Worm (Caenorhabditis elegans): ENCODE measurements around the gene srj-18.

Gene srj-18

ce11 chrV:2763105-2763504 lies 11.0 kb upstream of the srj-18 start, which contains the start of gene R05D8.7:
Gene R05D8.7 (minus strand): TSS chrV:2763208.
- no peak for TF ChIP-seq flh-1 (GFP tag; optimal IDR thresholded peaks at IDR 0.05)
- no peak for TF ChIP-seq lin-13 (tag; optimal IDR thresholded peaks at IDR 0.05)
- TF ChIP-seq nhr-12 (tag; optimal IDR thresholded peaks at IDR 0.05): no peak
- no peak for TF ChIP-seq blmp-1 (tag; optimal IDR thresholded peaks at IDR 0.05)
- no peak for TF ChIP-seq mep-1 (tag; optimal IDR thresholded peaks at IDR 0.05)
- TF ChIP-seq pha-4 (tag; optimal IDR thresholded peaks at IDR 0.05): no peak
- no peak for TF ChIP-seq bed-3 (GFP tag; optimal IDR thresholded peaks at IDR 0.05)
- TF ChIP-seq sem-2 (GFP tag; optimal IDR thresholded peaks at IDR 0.05): no peak
- TF ChIP-seq unc-120 (tag; optimal IDR thresholded peaks at IDR 0.05; ENCODE audit: poor library complexity, severe bottlenecking): no peak
- no peak for TF ChIP-seq unc-62 (GFP tag; optimal IDR thresholded peaks at IDR 0.05)

- TF ChIP-seq lin-13 (tag; optimal IDR thresholded peaks at IDR 0.05): no peak
- TF ChIP-seq elt-1 (tag; optimal IDR thresholded peaks at IDR 0.05; ENCODE audit: borderline replicate concordance, insufficient read depth): no peak
- TF ChIP-seq flh-1 (GFP tag; optimal IDR thresholded peaks at IDR 0.05): no peak
- TF ChIP-seq unc-39 (tag; optimal IDR thresholded peaks at IDR 0.05): no peak
- no peak for TF ChIP-seq zip-8 (tag; optimal IDR thresholded peaks at IDR 0.05)
- TF ChIP-seq lin-32 (GFP tag; optimal IDR thresholded peaks at IDR 0.05): no peak
- TF ChIP-seq nhr-12 (tag; optimal IDR thresholded peaks at IDR 0.05): no peak
- no peak for TF ChIP-seq pha-4 (tag; optimal IDR thresholded peaks at IDR 0.05)
Measured at ce11 chrV:2765052-2765451, 9.1 kb upstream of the srj-18 start, which contains the start of gene dhs-14. Gene dhs-14 (minus strand): TSS chrV:2765200.

- TF ChIP-seq snpc-4 (tag; optimal IDR thresholded peaks at IDR 0.05): no peak
- TF ChIP-seq nhr-76 (tag; optimal IDR thresholded peaks at IDR 0.05): no peak
- TF ChIP-seq ces-1 (GFP tag; optimal IDR thresholded peaks at IDR 0.05): no peak
- no peak for TF ChIP-seq ceh-39 (tag; optimal IDR thresholded peaks at IDR 0.05)
- TF ChIP-seq hlh-1 (tag; optimal IDR thresholded peaks at IDR 0.05): no peak
- TF ChIP-seq ham-2 (GFP tag; optimal IDR thresholded peaks at IDR 0.05): no peak
- no peak for TF ChIP-seq mab-5 (tag; optimal IDR thresholded peaks at IDR 0.05)
- no peak for TF ChIP-seq tbx-8 (GFP tag; optimal IDR thresholded peaks at IDR 0.05)
- no peak for TF ChIP-seq blmp-1 (tag; optimal IDR thresholded peaks at IDR 0.05)
- TF ChIP-seq lin-13 (tag; optimal IDR thresholded peaks at IDR 0.05): no peak
Measured at ce11 chrV:2767465-2767864, 6.7 kb upstream of the srj-18 start, which contains the start of gene R05D8.9. Gene R05D8.9 (minus strand): TSS chrV:2767565.

- TF ChIP-seq mab-5 (tag; optimal IDR thresholded peaks at IDR 0.05): no peak
- no peak for TF ChIP-seq unc-39 (tag; optimal IDR thresholded peaks at IDR 0.05)
- no peak for TF ChIP-seq drap-1 (GFP tag; optimal IDR thresholded peaks at IDR 0.05)
- TF ChIP-seq flh-1 (GFP tag; optimal IDR thresholded peaks at IDR 0.05): no peak
- TF ChIP-seq ceh-43 (GFP tag; optimal IDR thresholded peaks at IDR 0.05): no peak
- no peak for TF ChIP-seq zip-8 (tag; optimal IDR thresholded peaks at IDR 0.05)
- no peak for TF ChIP-seq nhr-237 (tag; optimal IDR thresholded peaks at IDR 0.05)
- TF ChIP-seq elt-3 (tag; optimal IDR thresholded peaks at IDR 0.05): no peak
- no peak for TF ChIP-seq mep-1 (tag; optimal IDR thresholded peaks at IDR 0.05)
- no peak for TF ChIP-seq mls-2 (tag; optimal IDR thresholded peaks at IDR 0.05)
- TF ChIP-seq ztf-11 (tag; optimal IDR thresholded peaks at IDR 0.05): no peak
- TF ChIP-seq sem-2 (GFP tag; optimal IDR thresholded peaks at IDR 0.05): no peak
- TF ChIP-seq lsy-2 (tag; optimal IDR thresholded peaks at IDR 0.05): no peak
- no peak for TF ChIP-seq unc-120 (tag; optimal IDR thresholded peaks at IDR 0.05; ENCODE audit: poor library complexity, severe bottlenecking)
- no peak for TF ChIP-seq lin-32 (GFP tag; optimal IDR thresholded peaks at IDR 0.05)
- no peak for TF ChIP-seq ceh-83 (GFP tag; optimal IDR thresholded peaks at IDR 0.05)
- TF ChIP-seq ces-1 (GFP tag; optimal IDR thresholded peaks at IDR 0.05): no peak
- TF ChIP-seq hlh-1 (tag; optimal IDR thresholded peaks at IDR 0.05): no peak
Measured at ce11 chrV:2769754-2770153, 4.4 kb upstream of the srj-18 start, which contains the start of gene dhs-15. Gene dhs-15 (minus strand): TSS chrV:2769854.

- TF ChIP-seq hlh-1 (tag; optimal IDR thresholded peaks at IDR 0.05) (no peak), tbx-8 (GFP tag; optimal IDR thresholded peaks at IDR 0.05) (no peak), blmp-1 (tag; optimal IDR thresholded peaks at IDR 0.05) (no peak), elt-1 (tag; optimal IDR thresholded peaks at IDR 0.05; ENCODE audit: borderline replicate concordance, insufficient read depth) (no peak), sptf-1 (tag; optimal IDR thresholded peaks at IDR 0.05) (no peak), ham-2 (GFP tag; optimal IDR thresholded peaks at IDR 0.05) (no peak), nhr-12 (tag; optimal IDR thresholded peaks at IDR 0.05) (no peak), mab-5 (tag; optimal IDR thresholded peaks at IDR 0.05) (no peak), zip-8 (tag; optimal IDR thresholded peaks at IDR 0.05) (no peak), pha-4 (tag; optimal IDR thresholded peaks at IDR 0.05) (no peak), drap-1 (GFP tag; optimal IDR thresholded peaks at IDR 0.05) (no peak)
Measured at ce11 chrV:2771560-2771959, 2.6 kb upstream of the srj-18 start, which contains the start of gene srh-56. Gene srh-56 (plus strand): TSS chrV:2771860.
